Fruit fly (Drosophila melanogaster): Measurements from ENCODE around the gene CG9302.

CG9302 gene

DNA sequence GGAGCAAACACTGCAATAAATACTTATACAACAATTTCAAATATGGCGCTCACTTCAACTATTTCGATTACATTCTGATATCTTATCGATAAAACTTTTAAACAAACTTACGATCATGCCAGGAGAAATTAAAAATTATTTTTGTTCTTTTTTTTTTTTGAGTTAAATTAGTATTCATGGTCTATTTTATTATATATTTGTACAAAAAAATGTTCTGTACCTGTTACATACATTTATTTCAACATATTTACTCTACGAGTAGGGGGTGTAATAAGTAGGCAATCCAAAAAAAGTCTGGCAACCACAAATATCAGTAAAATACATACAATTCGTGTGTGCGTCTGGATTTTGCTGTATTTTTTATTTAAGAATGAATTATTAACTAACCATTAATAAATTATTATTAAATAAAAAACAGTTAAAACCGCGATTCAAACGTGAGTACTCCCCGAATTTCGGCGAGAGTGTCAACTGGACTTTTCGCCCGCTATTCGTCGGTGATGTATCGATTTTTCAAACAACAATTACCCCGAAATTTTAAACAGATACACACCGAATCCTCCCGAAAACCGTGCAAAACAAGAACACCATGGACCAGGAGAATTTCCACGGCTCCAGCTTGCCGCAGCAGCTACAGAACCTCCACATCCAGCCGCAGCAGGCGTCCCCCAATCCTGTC, 4.2 kb upstream of the CG9302 start, which contains the start of gene loqs:
Gene loqs, plus strand, starts transcription at position 302 of the 679 bp plus-strand sequence.
- TF ChIP-seq Dif (GFP tag; optimal IDR thresholded peaks at IDR 0.05; ENCODE audit: partially characterized antibody) = no peak
- TF ChIP-seq woc (GFP tag; optimal IDR thresholded peaks at IDR 0.05) = peak; percentile 34
- TF ChIP-seq Sp1 (GFP tag; optimal IDR thresholded peaks at IDR 0.05) = no peak
- no peak for TF ChIP-seq sage (GFP tag; optimal IDR thresholded peaks at IDR 0.05)
- no peak for TF ChIP-seq usp (GFP tag; optimal IDR thresholded peaks at IDR 0.05)
- no peak for TF ChIP-seq brk (GFP tag; optimal IDR thresholded peaks at IDR 0.05)
- no peak for TF ChIP-seq Abd-B (GFP tag; optimal IDR thresholded peaks at IDR 0.05)
- no peak for TF ChIP-seq Myc (optimal IDR thresholded peaks at IDR 0.05)
- TF ChIP-seq ey (GFP tag; optimal IDR thresholded peaks at IDR 0.05) = no peak
- TF ChIP-seq HLH106 (tag; optimal IDR thresholded peaks at IDR 0.05) = no peak
- no peak for TF ChIP-seq Rel (GFP tag; optimal IDR thresholded peaks at IDR 0.05)
- peak; percentile 20 for TF ChIP-seq Rel (tag; optimal IDR thresholded peaks at IDR 0.05)
- no peak for TF ChIP-seq rgr (GFP tag; optimal IDR thresholded peaks at IDR 0.05)
- no peak for TF ChIP-seq dl (GFP tag; optimal IDR thresholded peaks at IDR 0.05; ENCODE audit: insufficient read depth in 1 of 2, partially characterized antibody in 2 of 2)
- TF ChIP-seq Vsx2 (GFP tag; optimal IDR thresholded peaks at IDR 0.05; ENCODE audit: partially characterized antibody) = no peak
- TF ChIP-seq CrebA (GFP tag; optimal IDR thresholded peaks at IDR 0.05; ENCODE audit: borderline replicate concordance) = no peak
- TF ChIP-seq Hnf4 (GFP tag; optimal IDR thresholded peaks at IDR 0.05) = no peak
- no peak for TF ChIP-seq lola (GFP tag; optimal IDR thresholded peaks at IDR 0.05)
- TF ChIP-seq sv (GFP tag; optimal IDR thresholded peaks at IDR 0.05) = no peak
- TF ChIP-seq Mio (GFP tag; optimal IDR thresholded peaks at IDR 0.05) = no peak
- TF ChIP-seq foxo (GFP tag; optimal IDR thresholded peaks at IDR 0.05) = peak in 1 of 2 experiments; percentile 28

DNA sequence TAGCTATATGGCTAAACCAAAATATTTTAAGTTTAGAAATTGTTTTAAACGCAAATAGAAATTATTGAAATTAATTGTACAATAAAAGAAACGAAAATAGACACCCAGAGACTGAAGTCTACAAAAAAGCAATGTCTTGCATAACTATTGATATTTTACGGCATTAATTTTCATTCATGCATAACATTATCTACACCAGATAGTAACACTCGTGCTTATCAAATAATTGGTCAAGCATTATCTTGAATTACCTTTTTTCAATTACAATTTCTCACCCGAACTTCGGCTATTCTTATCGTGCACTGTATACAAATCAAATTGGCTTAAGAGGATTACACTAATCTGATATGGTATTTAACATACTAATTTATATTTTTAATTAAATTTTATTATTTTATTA, 2.3 kb downstream of the CG9302 start:
- TF ChIP-seq CG9705 (GFP tag; optimal IDR thresholded peaks at IDR 0.05) (no peak), OdsH (GFP tag; optimal IDR thresholded peaks at IDR 0.05) (no peak), dmrt93B (GFP tag; optimal IDR thresholded peaks at IDR 0.05) (no peak), rgr (GFP tag; optimal IDR thresholded peaks at IDR 0.05) (no peak)

DNA sequence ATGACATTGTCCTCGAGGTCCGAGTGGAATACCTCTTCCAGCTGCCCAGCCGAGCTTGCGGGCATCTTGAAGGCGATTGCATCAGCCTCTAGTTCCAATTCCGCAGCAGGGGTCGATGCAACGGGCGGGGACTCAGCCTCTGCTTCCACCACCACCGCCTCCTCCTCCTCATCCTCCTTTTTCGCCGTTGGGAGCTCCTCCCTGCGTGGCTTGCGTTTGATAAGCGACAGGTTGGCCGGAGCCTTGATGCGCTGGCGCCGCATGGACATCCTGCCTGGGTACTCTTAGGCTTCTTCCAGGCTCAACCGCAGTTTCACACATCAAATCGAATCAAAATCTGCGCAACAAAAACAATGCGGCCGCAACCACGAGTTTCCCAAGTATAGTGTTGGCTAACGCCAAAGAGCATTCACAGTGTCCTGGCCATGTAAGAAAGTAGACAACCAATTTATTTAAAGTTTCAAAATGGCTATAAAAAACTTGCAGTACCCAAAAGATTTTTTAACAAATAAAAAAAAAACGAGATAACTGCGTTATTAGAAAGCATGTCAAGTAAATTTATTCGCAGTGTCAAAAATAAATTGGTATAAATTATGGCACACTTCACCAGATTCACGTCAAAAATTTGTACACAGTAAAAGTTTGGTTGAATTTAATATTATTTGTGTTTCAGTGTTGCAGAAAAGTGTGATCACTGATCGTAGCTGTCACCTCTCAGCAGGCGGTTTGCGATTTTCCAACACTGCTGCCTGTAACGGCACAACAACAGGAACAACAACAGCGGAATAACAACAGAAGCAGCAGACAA, 4.7 kb downstream of the CG9302 start, which contains the start of the genes Bdp1 and CG6565:
Gene Bdp1, minus strand, starts transcription at position 456 of the 808 bp plus-strand sequence.
Gene CG6565, plus strand, starts transcription at position 585 of the 808 bp plus-strand sequence.
- TF ChIP-seq ey (GFP tag; optimal IDR thresholded peaks at IDR 0.05) (peak; percentile 98), woc (GFP tag; optimal IDR thresholded peaks at IDR 0.05) (peak; percentile 99), Rel (GFP tag; optimal IDR thresholded peaks at IDR 0.05) (no peak), Rel (tag; optimal IDR thresholded peaks at IDR 0.05) (peak; percentile 69), Sp1 (GFP tag; optimal IDR thresholded peaks at IDR 0.05) (peak; percentile 95), rgr (GFP tag; optimal IDR thresholded peaks at IDR 0.05) (peak; percentile 97), CG9705 (GFP tag; optimal IDR thresholded peaks at IDR 0.05) (peak; percentile 96), Myc (optimal IDR thresholded peaks at IDR 0.05) (peak; percentile 92), HLH106 (tag; optimal IDR thresholded peaks at IDR 0.05) (peak; percentile 96), usp (GFP tag; optimal IDR thresholded peaks at IDR 0.05) (no peak), Dif (GFP tag; optimal IDR thresholded peaks at IDR 0.05; ENCODE audit: partially characterized antibody) (no peak), GATAd (GFP tag; optimal IDR thresholded peaks at IDR 0.05) (peak; percentile 93), dl (GFP tag; optimal IDR thresholded peaks at IDR 0.05; ENCODE audit: insufficient read depth in 1 of 2, partially characterized antibody in 2 of 2) (no peak), Mio (GFP tag; optimal IDR thresholded peaks at IDR 0.05) (peak; percentile 77), foxo (GFP tag; optimal IDR thresholded peaks at IDR 0.05) (peak; percentile 78 to 98), CrebA (GFP tag; optimal IDR thresholded peaks at IDR 0.05; ENCODE audit: borderline replicate concordance) (no peak), Hnf4 (GFP tag; optimal IDR thresholded peaks at IDR 0.05) (peak; percentile 96), sv (GFP tag; optimal IDR thresholded peaks at IDR 0.05) (peak; percentile 99), Hr78 (GFP tag; optimal IDR thresholded peaks at IDR 0.05) (no peak), dsf (GFP tag; optimal IDR thresholded peaks at IDR 0.05; ENCODE audit: borderline replicate concordance) (peak; percentile 96), fru (GFP tag; optimal IDR thresholded peaks at IDR 0.05) (peak; percentile 98), jim (GFP tag; optimal IDR thresholded peaks at IDR 0.05) (peak; percentile 62), pan (optimal IDR thresholded peaks at IDR 0.05) (no peak), Hr83 (GFP tag; optimal IDR thresholded peaks at IDR 0.05; ENCODE audit: poor library complexity, severe bottlenecking) (peak; percentile 19), OdsH (GFP tag; optimal IDR thresholded peaks at IDR 0.05) (peak; percentile 96), brk (GFP tag; optimal IDR thresholded peaks at IDR 0.05) (no peak), dmrt93B (GFP tag; optimal IDR thresholded peaks at IDR 0.05) (peak; percentile 98), psq (GFP tag; optimal IDR thresholded peaks at IDR 0.05) (peak; percentile 94), h (GFP tag; optimal IDR thresholded peaks at IDR 0.05) (peak; percentile 98), sage (GFP tag; optimal IDR thresholded peaks at IDR 0.05) (no peak), CG32264 (GFP tag; optimal IDR thresholded peaks at IDR 0.05) (peak; percentile 89), Jra (GFP tag; optimal IDR thresholded peaks at IDR 0.05) (peak; percentile 98), br (GFP tag; optimal IDR thresholded peaks at IDR 0.05) (peak; percentile 97)
